Fruit fly (Drosophila melanogaster): ENCODE results near the gene CG14811.

CG14811 gene

dm6 chrX:1830396-1831218 lies 8.4 kb upstream of the CG14811 start (continued):
- peak; percentile 91 for TF ChIP-seq Usf (GFP tag; optimal IDR thresholded peaks at IDR 0.05)
- peak; percentile 69 for TF ChIP-seq Hey (tag; optimal IDR thresholded peaks at IDR 0.05)
- TF ChIP-seq CG11247 (GFP tag; IDR thresholded peaks at IDR 0.05) = peak; percentile 97
- peak; percentile 91 for TF ChIP-seq CG17385 (GFP tag; optimal IDR thresholded peaks at IDR 0.05)
- TF ChIP-seq vnd (GFP tag; IDR thresholded peaks at IDR 0.05; ENCODE audit: partially characterized antibody) = no peak
- TF ChIP-seq Ravus (GFP tag; IDR thresholded peaks at IDR 0.05) = peak; percentile 84
- TF ChIP-seq gt (GFP tag; IDR thresholded peaks at IDR 0.05) = peak; percentile 89
- peak; percentile 35 for TF ChIP-seq pros (GFP tag; optimal IDR thresholded peaks at IDR 0.05)
- peak; percentile 78 for TF ChIP-seq dmrt11E (tag; optimal IDR thresholded peaks at IDR 0.05)
- peak; percentile 91 for TF ChIP-seq cas (GFP tag; IDR thresholded peaks at IDR 0.05)
- TF ChIP-seq vvl (GFP tag; IDR thresholded peaks at IDR 0.05) = peak; percentile 99
- TF ChIP-seq CG11456 (GFP tag; IDR thresholded peaks at IDR 0.05) = peak; percentile 98
- TF ChIP-seq CG3847 (GFP tag; IDR thresholded peaks at IDR 0.05) = peak; percentile 96
- TF ChIP-seq CG4854 (GFP tag; optimal IDR thresholded peaks at IDR 0.05) = peak; percentile 89
- TF ChIP-seq Dll (GFP tag; IDR thresholded peaks at IDR 0.05; ENCODE audit: partially characterized antibody) = 0 out of 4 replicates have a peak, but pooled peaks have one; percentile 18
- TF ChIP-seq btn (GFP tag; optimal IDR thresholded peaks at IDR 0.05) = peak; percentile 75
- TF ChIP-seq wor (GFP tag; IDR thresholded peaks at IDR 0.05) = peak; percentile 92
- TF ChIP-seq zf30C (GFP tag; optimal IDR thresholded peaks at IDR 0.05) = peak; percentile 88
- TF ChIP-seq ash1 (GFP tag; optimal IDR thresholded peaks at IDR 0.05) = peak; percentile 64
- peak; percentile 97 for TF ChIP-seq CG16779 (GFP tag; IDR thresholded peaks at IDR 0.05)
- TF ChIP-seq ci (GFP tag; IDR thresholded peaks at IDR 0.05) = peak; percentile 99
- TF ChIP-seq E2f2 (GFP tag; IDR thresholded peaks at IDR 0.05) = peak; percentile 82
- no peak for TF ChIP-seq CG7963 (GFP tag; IDR thresholded peaks at IDR 0.05; ENCODE audit: partially characterized antibody)
- TF ChIP-seq cato (GFP tag; optimal IDR thresholded peaks at IDR 0.05; ENCODE audit: borderline replicate concordance) = peak; percentile 88
- TF ChIP-seq dimm (GFP tag; IDR thresholded peaks at IDR 0.05) = peak; percentile 88
- peak; percentile 95 for TF ChIP-seq MBD-R2 (GFP tag; IDR thresholded peaks at IDR 0.05)
- TF ChIP-seq so (GFP tag; IDR thresholded peaks at IDR 0.05) = peak; percentile 95
- peak; percentile 68 for TF ChIP-seq Spps (tag; optimal IDR thresholded peaks at IDR 0.05)
- TF ChIP-seq Ets65A (GFP tag) = peak; percentile 99
- TF ChIP-seq CG4424 (GFP tag; optimal IDR thresholded peaks at IDR 0.05) = peak; percentile 93
- no peak for TF ChIP-seq chinmo (GFP tag; IDR thresholded peaks at IDR 0.05; ENCODE audit: partially characterized antibody)
- TF ChIP-seq CG10979 (tag; optimal IDR thresholded peaks at IDR 0.05) = peak; percentile 92
- TF ChIP-seq Hand (GFP tag; optimal IDR thresholded peaks at IDR 0.05) = peak; percentile 94
- TF ChIP-seq gsb (GFP tag; IDR thresholded peaks at IDR 0.05) = peak; percentile 94
- peak; percentile 99 for TF ChIP-seq Drgx (GFP tag; IDR thresholded peaks at IDR 0.05)
- TF ChIP-seq CG11085 (GFP tag; IDR thresholded peaks at IDR 0.05) = peak; percentile 95
- TF ChIP-seq emc (GFP tag; optimal IDR thresholded peaks at IDR 0.05) = peak; percentile 77
- TF ChIP-seq CG31365 (tag; optimal IDR thresholded peaks at IDR 0.05) = peak; percentile 84
- TF ChIP-seq unc-4 (GFP tag; IDR thresholded peaks at IDR 0.05; ENCODE audit: partially characterized antibody) = no peak
- TF ChIP-seq sisA (GFP tag; IDR thresholded peaks at IDR 0.05) = peak; percentile 93
- peak; percentile 95 for TF ChIP-seq CG13296 (GFP tag; optimal IDR thresholded peaks at IDR 0.05)
- TF ChIP-seq Deaf1 (tag; optimal IDR thresholded peaks at IDR 0.05) = peak; percentile 78
- TF ChIP-seq kah (GFP tag; optimal IDR thresholded peaks at IDR 0.05) = peak; percentile 86
- TF ChIP-seq Opbp (GFP tag; IDR thresholded peaks at IDR 0.05; ENCODE audit: partially characterized antibody) = 0 out of 3 replicates have a peak, but pooled peaks have one; percentile 25
- no peak for TF ChIP-seq Lpt (GFP tag; optimal IDR thresholded peaks at IDR 0.05)
- peak; percentile 88 for TF ChIP-seq ERR (GFP tag; optimal IDR thresholded peaks at IDR 0.05)
- TF ChIP-seq sob (GFP tag; IDR thresholded peaks at IDR 0.05) = peak; percentile 97
- TF ChIP-seq chm (GFP tag; IDR thresholded peaks at IDR 0.05) = peak; percentile 97
- peak; percentile 95 for TF ChIP-seq CG13624 (GFP tag; optimal IDR thresholded peaks at IDR 0.05)
